Worm (Caenorhabditis elegans): Measurements from ENCODE around the gene spp-19.

spp-19 gene

ce11 chrV:6513356-6513755 is 48.1 kb downstream of the spp-19 start (continued):
- TF ChIP-seq set-16 (GFP tag; IDR thresholded peaks at IDR 0.05) (0 out of 2 replicates have a peak, but pooled peaks have one; percentile 8), ceh-82 (tag; optimal IDR thresholded peaks at IDR 0.05) (no peak), nhr-48 (tag; optimal IDR thresholded peaks at IDR 0.05) (peak; percentile 2), vab-7 (GFP tag; IDR thresholded peaks at IDR 0.05) (no peak), daf-19 (GFP tag; conservative IDR thresholded peaks at IDR 0.05) (no peak), skn-1 (tag; optimal IDR thresholded peaks at IDR 0.05) (no peak), nhr-28 (tag; optimal IDR thresholded peaks at IDR 0.05) (peak; percentile 6), ceh-28 (tag; optimal IDR thresholded peaks at IDR 0.05) (no peak), nhr-10 (tag; optimal IDR thresholded peaks at IDR 0.05) (no peak), F49E8.2 (tag; optimal IDR thresholded peaks at IDR 0.05; ENCODE audit: borderline replicate concordance) (no peak), nhr-25 (tag; optimal IDR thresholded peaks at IDR 0.05; ENCODE audit: borderline replicate concordance, insufficient read depth) (no peak), arid-1 (GFP tag; conservative IDR thresholded peaks at IDR 0.05) (no peak)

DNA sequence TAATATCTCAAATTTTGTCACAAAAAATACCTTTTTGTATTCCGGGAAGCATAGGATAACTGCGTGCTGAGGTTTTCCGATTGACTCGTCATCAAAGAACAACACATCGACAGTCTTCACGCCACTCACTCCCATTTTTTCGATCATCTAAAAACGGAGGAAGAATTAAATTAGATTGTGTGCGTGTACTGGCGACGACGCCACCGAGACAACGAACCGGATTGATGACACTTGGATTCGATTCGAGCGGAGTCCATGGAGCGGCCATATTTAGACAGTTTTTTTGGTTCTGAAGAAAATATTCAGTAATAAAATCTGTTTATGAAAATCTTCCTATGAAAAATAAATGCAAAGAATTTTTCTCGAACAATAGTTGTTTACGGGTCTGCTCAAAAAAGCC is 50.4 kb downstream of the spp-19 start, which contains the start of gene ubh-1:
Gene ubh-1, minus strand, starts transcription at position 289 of the 400 bp plus-strand sequence.
- no peak for TF ChIP-seq lin-38 (GFP tag; IDR thresholded peaks at IDR 0.05)
- TF ChIP-seq duxl-1 (tag; optimal IDR thresholded peaks at IDR 0.05; ENCODE audit: poor library complexity), result no peak
- peak; percentile 25 for TF ChIP-seq mes-2 (tag; optimal IDR thresholded peaks at IDR 0.05; ENCODE audit: poor library complexity, severe bottlenecking)
- TF ChIP-seq nhr-48 (tag; optimal IDR thresholded peaks at IDR 0.05), result no peak
- TF ChIP-seq T26A8.4 (GFP tag; IDR thresholded peaks at IDR 0.05), result peak; percentile 46
- TF ChIP-seq nhr-10 (tag; optimal IDR thresholded peaks at IDR 0.05), result no peak
- no peak for TF ChIP-seq Y48G9A.11 (GFP tag; IDR thresholded peaks at IDR 0.05)
- TF ChIP-seq unc-62 (GFP tag; optimal IDR thresholded peaks at IDR 0.05 in 1 of 2), result peak in 1 of 2 experiments; percentile 96
- TF ChIP-seq unc-62 (tag; optimal IDR thresholded peaks at IDR 0.05), result no peak
- no peak for TF ChIP-seq ZK546.5 (tag; optimal IDR thresholded peaks at IDR 0.05)

ce11 chrV:6510622-6511021 is 50.9 kb downstream of the spp-19 start:
- TF ChIP-seq F26F4.8 (GFP tag; conservative IDR thresholded peaks at IDR 0.05) (no peak), lsy-2 (tag; optimal IDR thresholded peaks at IDR 0.05) (peak in 1 of 2 experiments; percentile 44)

Measured in whole organism, L4 larva.